Fruit fly (Drosophila melanogaster) whole organism, pupa: ENCODE measurements around the gene CG13723.

ENCODE experiments used
- CG10348 ChIP-seq: fragments of 200-800 bp; sonication (Bioruptor generic); IDR thresholded peaks from 2 replicates; pipeline ENCODE4 v1.3.6; 2022; ENCODE audit warnings: missing biosample characterization, missing genetic modification characterization
- CG12605 ChIP-seq: fragments of 200-800 bp; sonication (Bioruptor generic); IDR thresholded peaks from 2 replicates; pipeline ENCODE4 v1.3.6; 2022; ENCODE audit warnings: missing biosample characterization, missing genetic modification characterization
- CG14655 ChIP-seq: fragments of 200-800 bp; sonication (Bioruptor generic); optimal IDR thresholded peaks from 3 replicates; lab custom pipeline; 2017; ENCODE audit warnings: mild to moderate bottlenecking, missing biosample characterization, missing genetic modification reagents, missing genetic modification characterization
- CG17806 ChIP-seq: fragments of 200-800 bp; sonication (Bioruptor generic); optimal IDR thresholded peaks from 2 replicates; lab custom pipeline; 2018; ENCODE audit warnings: missing biosample characterization, mild to moderate bottlenecking, missing genetic modification characterization, moderate library complexity
- CG32121 ChIP-seq: fragments of 200-800 bp; sonication (Bioruptor generic); IDR thresholded peaks from 2 replicates; pipeline ENCODE4 v1.3.6; 2022; ENCODE audit warnings: missing biosample characterization, missing genetic modification characterization
- CG4496 ChIP-seq: fragments of 200-800 bp; sonication (Bioruptor generic); IDR thresholded peaks from 3 replicates; pipeline ENCODE4 v1.3.6; 2022; ENCODE audit warnings: missing biosample characterization, missing genetic modification characterization
- CG8159 ChIP-seq: fragments of 200-800 bp; sonication (Bioruptor generic); optimal IDR thresholded peaks from 3 replicates; lab custom pipeline; 2018; ENCODE audit warnings: missing biosample characterization, mild to moderate bottlenecking, missing genetic modification characterization, moderate library complexity
- CG9948 ChIP-seq: fragments of 200-800 bp; sonication (Bioruptor generic); optimal IDR thresholded peaks from 2 replicates; lab custom pipeline; 2018; ENCODE audit warnings: missing biosample characterization, mild to moderate bottlenecking, missing genetic modification characterization, moderate library complexity
- D1 ChIP-seq: fragments of 200-800 bp; sonication (Bioruptor generic); optimal IDR thresholded peaks from 2 replicates; lab custom pipeline; 2018; ENCODE audit warnings: missing biosample characterization, mild to moderate bottlenecking, missing genetic modification characterization, moderate library complexity
- EcR ChIP-seq: fragments of 200-800 bp; sonication (Bioruptor generic); optimal IDR thresholded peaks from 3 replicates; lab custom pipeline; 2019; ENCODE audit warnings: missing biosample characterization, missing genetic modification characterization, mild to moderate bottlenecking, moderate library complexity, missing genetic modification reagents
- Pif1A ChIP-seq: fragments of 200-800 bp; sonication (Bioruptor generic); optimal IDR thresholded peaks from 3 replicates; lab custom pipeline; 2016; ENCODE audit warnings: missing biosample characterization, missing genetic modification characterization
- Snoo ChIP-seq: fragments of 200-800 bp; sonication (Bioruptor generic); optimal IDR thresholded peaks from 3 replicates; lab custom pipeline; 2017; ENCODE audit warnings: missing biosample characterization, mild to moderate bottlenecking, missing genetic modification characterization, inconsistent platforms
- gl ChIP-seq: fragments of 200-800 bp; sonication (Bioruptor generic); optimal IDR thresholded peaks from 2 replicates; lab custom pipeline; 2018; ENCODE audit warnings: missing biosample characterization, mild to moderate bottlenecking, missing genetic modification characterization

- TF ChIP-seq Snoo (tag; lab: Kevin White, UChicago) = no peak
- TF ChIP-seq EcR (GFP tag; lab: Kevin White, UChicago) = no peak
- no peak for TF ChIP-seq Pif1A
- no peak for TF ChIP-seq CG4496 (GFP tag; lab: Robert Waterston, UW)
- no peak for TF ChIP-seq gl (tag; lab: Kevin White, UChicago)
- no peak for TF ChIP-seq CG32121 (GFP tag; lab: Robert Waterston, UW)
- no peak for TF ChIP-seq CG17806 (tag; lab: Kevin White, UChicago)
- no peak for TF ChIP-seq CG8159
- no peak for TF ChIP-seq D1 (tag; lab: Kevin White, UChicago)
- TF ChIP-seq CG14655 (GFP tag; lab: Kevin White, UChicago) = no peak
- no peak for TF ChIP-seq CG12605 (GFP tag; lab: Robert Waterston, UW)
- TF ChIP-seq CG9948 (tag; lab: Kevin White, UChicago) = no peak
- no peak for TF ChIP-seq CG10348 (GFP tag; lab: Robert Waterston, UW)
These were observed 5.2 kb downstream of the CG13723 start for dm6 chr3L:17269463-17269862.
